Fruit fly (Drosophila melanogaster): Measurements from ENCODE around the gene pns.

Gene pns

dm6 chr3L:1558178-1558788 lies 21.3 kb downstream of the pns start, which contains the start of the genes Pex10 and CG12099:
Gene Pex10, plus strand, starts transcription at chr3L:1558228.
Gene CG12099, minus strand, starts transcription at chr3L:1558484.
- TF ChIP-seq h (optimal IDR thresholded peaks at IDR 0.05) (no peak), insv (optimal IDR thresholded peaks at IDR 0.05) (no peak), Myc (optimal IDR thresholded peaks at IDR 0.05) (no peak), psq (optimal IDR thresholded peaks at IDR 0.05) (no peak), Sin3A (optimal IDR thresholded peaks at IDR 0.05) (no peak), ttk (optimal IDR thresholded peaks at IDR 0.05) (no peak)

dm6 chr3L:1565092-1565491 lies 28.2 kb downstream of the pns start, which contains the start of gene CG12003:
Gene CG12003, plus strand, starts transcription at chr3L:1565392.
- TF ChIP-seq insv (optimal IDR thresholded peaks at IDR 0.05): no peak
- no peak for TF ChIP-seq ttk (optimal IDR thresholded peaks at IDR 0.05)
- no peak for TF ChIP-seq h (optimal IDR thresholded peaks at IDR 0.05)
- no peak for TF ChIP-seq Myc (optimal IDR thresholded peaks at IDR 0.05)
- no peak for TF ChIP-seq psq (optimal IDR thresholded peaks at IDR 0.05)
- no peak for TF ChIP-seq Sin3A (optimal IDR thresholded peaks at IDR 0.05)

- TF ChIP-seq Myc (optimal IDR thresholded peaks at IDR 0.05): no peak
These were observed 31.6 kb downstream of the pns start, which contains the start of gene CG7879 for dm6 chr3L:1568225-1569161. Gene CG7879, minus strand, starts transcription at chr3L:1568608.

- no peak for TF ChIP-seq h (optimal IDR thresholded peaks at IDR 0.05)
- no peak for TF ChIP-seq Myc (optimal IDR thresholded peaks at IDR 0.05)
- no peak for TF ChIP-seq Sin3A (optimal IDR thresholded peaks at IDR 0.05)
- no peak for TF ChIP-seq ttk (optimal IDR thresholded peaks at IDR 0.05)
- TF ChIP-seq insv (optimal IDR thresholded peaks at IDR 0.05): no peak
- TF ChIP-seq psq (optimal IDR thresholded peaks at IDR 0.05): no peak
These were observed 32.4 kb downstream of the pns start, which contains the start of gene Tmep for dm6 chr3L:1569162-1569965. Gene Tmep, plus strand, starts transcription at chr3L:1569181.

- TF ChIP-seq psq (optimal IDR thresholded peaks at IDR 0.05) (no peak), insv (optimal IDR thresholded peaks at IDR 0.05) (no peak), Myc (optimal IDR thresholded peaks at IDR 0.05) (no peak), Sin3A (optimal IDR thresholded peaks at IDR 0.05) (no peak), h (optimal IDR thresholded peaks at IDR 0.05) (no peak)
These were observed 33.0 kb downstream of the pns start for dm6 chr3L:1569966-1570276.

dm6 chr3L:1571077-1571476 lies 34.1 kb downstream of the pns start:
- TF ChIP-seq Myc (optimal IDR thresholded peaks at IDR 0.05): no peak
- no peak for TF ChIP-seq h (optimal IDR thresholded peaks at IDR 0.05)
- TF ChIP-seq psq (optimal IDR thresholded peaks at IDR 0.05): no peak

- no peak for TF ChIP-seq Sin3A (optimal IDR thresholded peaks at IDR 0.05)
These were observed 36.3 kb downstream of the pns start for dm6 chr3L:1573191-1573590.

- TF ChIP-seq ttk (optimal IDR thresholded peaks at IDR 0.05) (no peak), h (optimal IDR thresholded peaks at IDR 0.05) (no peak), insv (optimal IDR thresholded peaks at IDR 0.05) (no peak), Myc (optimal IDR thresholded peaks at IDR 0.05) (no peak), psq (optimal IDR thresholded peaks at IDR 0.05) (no peak), Sin3A (optimal IDR thresholded peaks at IDR 0.05) (no peak)
These were observed 38.9 kb downstream of the pns start for dm6 chr3L:1575731-1576376.

- TF ChIP-seq Myc (optimal IDR thresholded peaks at IDR 0.05) (no peak), insv (optimal IDR thresholded peaks at IDR 0.05) (no peak), h (optimal IDR thresholded peaks at IDR 0.05) (no peak), Sin3A (optimal IDR thresholded peaks at IDR 0.05) (no peak), ttk (optimal IDR thresholded peaks at IDR 0.05) (no peak), psq (optimal IDR thresholded peaks at IDR 0.05) (no peak)
These were observed 39.7 kb downstream of the pns start, which contains the start of gene CG13917 for dm6 chr3L:1576489-1577106. Gene CG13917, plus strand, starts transcription at chr3L:1576699.

- TF ChIP-seq h (optimal IDR thresholded peaks at IDR 0.05): no peak
- TF ChIP-seq ttk (optimal IDR thresholded peaks at IDR 0.05): no peak
- TF ChIP-seq Sin3A (optimal IDR thresholded peaks at IDR 0.05): no peak
- no peak for TF ChIP-seq Myc (optimal IDR thresholded peaks at IDR 0.05)
- no peak for TF ChIP-seq psq (optimal IDR thresholded peaks at IDR 0.05)
- TF ChIP-seq insv (optimal IDR thresholded peaks at IDR 0.05): no peak
These were observed 40.4 kb downstream of the pns start for dm6 chr3L:1577338-1577737.

dm6 chr3L:1578391-1578948 lies 41.5 kb downstream of the pns start:
- TF ChIP-seq ttk (optimal IDR thresholded peaks at IDR 0.05): no peak
- TF ChIP-seq Myc (optimal IDR thresholded peaks at IDR 0.05): no peak
- no peak for TF ChIP-seq psq (optimal IDR thresholded peaks at IDR 0.05)
- TF ChIP-seq Sin3A (optimal IDR thresholded peaks at IDR 0.05): no peak
- TF ChIP-seq insv (optimal IDR thresholded peaks at IDR 0.05): no peak
- TF ChIP-seq h (optimal IDR thresholded peaks at IDR 0.05): no peak
